Worm (Caenorhabditis elegans) whole organism, L3 larva: ENCODE results near the gene clec-203.

Source experiments
- ama-1 ChIP-seq: fragments of 150-350 bp; optimal IDR thresholded peaks from 2 replicates; lab custom pipeline; 2018
- egl-27 ChIP-seq: sonication (generic microtip); optimal IDR thresholded peaks from 4 replicates; lab custom pipeline; 2017; ENCODE audit warnings: missing biosample characterization, missing genetic modification reagents, missing genetic modification characterization
- fkh-10 ChIP-seq: sonication (generic microtip); optimal IDR thresholded peaks from 2 replicates; lab custom pipeline; 2017; ENCODE audit warnings: missing biosample characterization, missing genetic modification reagents, missing genetic modification characterization
- fos-1 ChIP-seq: fragments of 150-350 bp; optimal IDR thresholded peaks from 2 replicates; lab custom pipeline; 2014; ENCODE audit warnings: missing biosample characterization, missing genetic modification characterization
- nhr-11 ChIP-seq: fragments of 150-350 bp; optimal IDR thresholded peaks from 2 replicates; lab custom pipeline; 2014; ENCODE audit warnings: missing biosample characterization, missing genetic modification characterization
- nhr-77 ChIP-seq: fragments of 150-350 bp; optimal IDR thresholded peaks from 2 replicates; lab custom pipeline; 2014; ENCODE audit warnings: missing biosample characterization, missing genetic modification characterization
- pqm-1 ChIP-seq: fragments of 150-350 bp; optimal IDR thresholded peaks from 2 replicates; lab custom pipeline; 2017; ENCODE audit warnings: missing biosample characterization, missing genetic modification characterization, inconsistent platforms
- snpc-4 ChIP-seq: fragments of 150-350 bp; optimal IDR thresholded peaks from 2 replicates; lab custom pipeline; 2014; ENCODE audit warnings: missing biosample characterization, missing genetic modification characterization

- TF ChIP-seq pqm-1 (tag; lab: Kevin White, UChicago) (peak; percentile 74), fkh-10 (GFP tag; lab: Kevin White, UChicago) (no peak), nhr-77 (tag; lab: Kevin White, UChicago) (no peak), ama-1 (no peak), snpc-4 (peak; percentile 23), nhr-11 (tag; lab: Kevin White, UChicago) (no peak), egl-27 (tag; lab: Kevin White, UChicago) (no peak), fos-1 (tag; lab: Kevin White, UChicago) (no peak)
These were observed 27.7 kb upstream of the clec-203 start for ce11 chrV:1060219-1060863.
